Fruit fly (Drosophila melanogaster) whole organism, embryonic: ENCODE measurements around the gene Hez.

ENCODE experiments used
- Aef1 ChIP-seq: fragments of 200-800 bp; sonication (Bioruptor generic); IDR thresholded peaks from 3 replicates; pipeline ENCODE4 v1.3.6; 2022; ENCODE audit warnings: missing biosample characterization, missing genetic modification characterization
- Asciz ChIP-seq: fragments of 200-800 bp; sonication (Bioruptor generic); optimal IDR thresholded peaks from 2 replicates; lab custom pipeline; 2017; ENCODE audit warnings: missing biosample characterization, mild to moderate bottlenecking, missing genetic modification characterization, missing genetic modification reagents
- CG10654 ChIP-seq: fragments of 200-800 bp; sonication (Bioruptor generic); optimal IDR thresholded peaks from 2 replicates; lab custom pipeline; 2016; ENCODE audit warnings: missing biosample characterization, missing genetic modification characterization
- CG11247 ChIP-seq: fragments of 200-800 bp; sonication (Bioruptor generic); IDR thresholded peaks from 2 replicates; pipeline ENCODE4 v1.3.6; 2022; ENCODE audit warnings: missing biosample characterization, missing genetic modification characterization
- CG11723 ChIP-seq: fragments of 200-800 bp; sonication (Bioruptor generic); optimal IDR thresholded peaks from 2 replicates; lab custom pipeline; 2017; ENCODE audit warnings: missing biosample characterization, mild to moderate bottlenecking, missing genetic modification characterization
- CG13894 ChIP-seq: fragments of 200-800 bp; sonication (Bioruptor generic); optimal IDR thresholded peaks from 3 replicates; lab custom pipeline; 2018; ENCODE audit warnings: missing biosample characterization, mild to moderate bottlenecking, missing genetic modification characterization, moderate library complexity
- CG14441 ChIP-seq: fragments of 200-800 bp; sonication (Bioruptor generic); IDR thresholded peaks from 2 replicates; pipeline ENCODE4 v1.3.6; 2022; ENCODE audit warnings: missing biosample characterization, missing genetic modification characterization
- CG16815 ChIP-seq: fragments of 200-800 bp; sonication (Bioruptor generic); optimal IDR thresholded peaks from 3 replicates; lab custom pipeline; 2017; ENCODE audit warnings: missing biosample characterization, mild to moderate bottlenecking, missing genetic modification characterization
- CG2120 ChIP-seq: fragments of 200-800 bp; sonication (Bioruptor generic); optimal IDR thresholded peaks from 3 replicates; lab custom pipeline; 2016; ENCODE audit warnings: missing biosample characterization, missing genetic modification characterization
- CG30020 ChIP-seq: fragments of 200-800 bp; optimal IDR thresholded peaks from 2 replicates; lab custom pipeline; 2019; ENCODE audit warnings: missing biosample characterization, mild to moderate bottlenecking, missing genetic modification characterization, moderate library complexity
- CG30403 ChIP-seq: fragments of 200-800 bp; sonication (Bioruptor generic); optimal IDR thresholded peaks from 3 replicates; lab custom pipeline; 2016; ENCODE audit warnings: missing biosample characterization, missing genetic modification characterization
- CG33213 ChIP-seq: fragments of 200-800 bp; sonication (Bioruptor generic); optimal IDR thresholded peaks from 3 replicates; lab custom pipeline; 2016; ENCODE audit warnings: missing biosample characterization, missing genetic modification characterization
- CG7372 ChIP-seq: fragments of 200-800 bp; sonication (Bioruptor generic); IDR thresholded peaks from 2 replicates; pipeline ENCODE4 v1.3.6; 2022; ENCODE audit warnings: missing biosample characterization, missing genetic modification characterization
- CG8281 ChIP-seq: fragments of 200-800 bp; sonication (Bioruptor generic); optimal IDR thresholded peaks from 2 replicates; lab custom pipeline; 2018; ENCODE audit warnings: missing biosample characterization, mild to moderate bottlenecking, missing genetic modification characterization, moderate library complexity
- CG8765 ChIP-seq: fragments of 200-800 bp; sonication (Bioruptor generic); IDR thresholded peaks from 2 replicates; pipeline ENCODE4 v1.3.6; 2022; ENCODE audit warnings: missing biosample characterization, missing genetic modification characterization
- Dfd ChIP-seq, 2 experiments: fragments of >200 bp; optimal IDR thresholded peaks; 2 replicates each; lab custom pipeline; 2017; ENCODE audit warnings: missing biosample characterization in 2 of 2, missing genetic modification characterization in 2 of 2
- Dref ChIP-seq: fragments of 200-800 bp; sonication (Bioruptor generic); IDR thresholded peaks from 2 replicates; pipeline ENCODE4 v1.3.6; 2022; ENCODE audit warnings: missing biosample characterization, missing genetic modification characterization
- Ets97D ChIP-seq: fragments of 200-800 bp; sonication (Bioruptor generic); optimal IDR thresholded peaks from 3 replicates; lab custom pipeline; 2016; ENCODE audit warnings: missing biosample characterization, missing genetic modification characterization
- HLH3B ChIP-seq: fragments of 200-800 bp; sonication (Bioruptor generic); IDR thresholded peaks from 2 replicates; pipeline ENCODE4 v1.3.6; 2022; ENCODE audit warnings: missing biosample characterization, missing genetic modification characterization
- HmgD ChIP-seq: fragments of 200-800 bp; sonication (Bioruptor generic); optimal IDR thresholded peaks from 3 replicates; lab custom pipeline; 2016; ENCODE audit warnings: missing biosample characterization, missing genetic modification characterization
- Lim3 ChIP-seq: fragments of 200-800 bp; sonication (Bioruptor generic); IDR thresholded peaks from 2 replicates; pipeline ENCODE4 v1.3.6; 2022; ENCODE audit warnings: missing biosample characterization, missing genetic modification characterization
- MTF-1 ChIP-seq: fragments of 200-800 bp; sonication (Bioruptor generic); optimal IDR thresholded peaks from 2 replicates; lab custom pipeline; 2018; ENCODE audit warnings: missing biosample characterization, mild to moderate bottlenecking, missing genetic modification characterization, borderline replicate concordance
- Mes4 ChIP-seq: fragments of 200-800 bp; sonication (Bioruptor generic); optimal IDR thresholded peaks from 2 replicates; lab custom pipeline; 2016; ENCODE audit warnings: missing biosample characterization, missing genetic modification characterization
- NK7.1 ChIP-seq: fragments of 200-800 bp; sonication (Bioruptor generic); optimal IDR thresholded peaks from 3 replicates; lab custom pipeline; 2016; ENCODE audit warnings: missing biosample characterization, missing genetic modification characterization
- Poxn ChIP-seq: fragments of 200-800 bp; sonication (Bioruptor generic); IDR thresholded peaks from 2 replicates; pipeline ENCODE4 v1.3.6; 2022; ENCODE audit warnings: missing biosample characterization, missing genetic modification characterization
- Rfx ChIP-seq: fragments of 200-800 bp; sonication (Bioruptor generic); IDR thresholded peaks from 2 replicates; pipeline ENCODE4 v1.3.6; 2022; ENCODE audit warnings: missing biosample characterization, missing genetic modification characterization
- Side ChIP-seq: fragments of 200-800 bp; sonication (Bioruptor generic); optimal IDR thresholded peaks from 2 replicates; lab custom pipeline; 2016; ENCODE audit warnings: missing biosample characterization, missing genetic modification characterization
- Sin3A ChIP-seq: fragments of >200 bp; optimal IDR thresholded peaks from 2 replicates; lab custom pipeline; 2018
- TFAM ChIP-seq: fragments of 200-800 bp; sonication (Bioruptor generic); optimal IDR thresholded peaks from 2 replicates; lab custom pipeline; 2017; ENCODE audit warnings: missing biosample characterization, missing genetic modification characterization, inconsistent platforms
- Trl ChIP-seq, 3 experiments: fragments of >200 bp in 2 of 3; fragments of 200-800 bp in 1 of 3; sonication (Bioruptor generic) in 1 of 3; optimal IDR thresholded peaks; 2 replicates in 1 of 3; 3 replicates in 2 of 3; lab custom pipeline; 2016 to 2017; ENCODE audit warnings: missing biosample characterization in 1 of 3, missing genetic modification characterization in 1 of 3
- abd-A ChIP-seq: fragments of 200-800 bp; sonication (Bioruptor generic); optimal IDR thresholded peaks from 3 replicates; lab custom pipeline; 2019; ENCODE audit warnings: missing biosample characterization, mild to moderate bottlenecking, missing genetic modification characterization, moderate library complexity
- ash1 ChIP-seq: fragments of 200-800 bp; sonication (Bioruptor generic); optimal IDR thresholded peaks from 2 replicates; lab custom pipeline; 2018; ENCODE audit warnings: missing biosample characterization, mild to moderate bottlenecking, missing genetic modification characterization
- cg ChIP-seq: fragments of 200-800 bp; sonication (Bioruptor generic); optimal IDR thresholded peaks from 3 replicates; lab custom pipeline; 2019; ENCODE audit warnings: missing biosample characterization, mild to moderate bottlenecking, missing genetic modification characterization, moderate library complexity
- eve ChIP-seq, 2 experiments: fragments of >200 bp; optimal IDR thresholded peaks; 2 replicates each; lab custom pipeline; 2017; ENCODE audit warnings: missing biosample characterization in 2 of 2, missing genetic modification characterization in 2 of 2
- fd102C ChIP-seq: fragments of 200-800 bp; sonication (Bioruptor generic); optimal IDR thresholded peaks from 2 replicates; lab custom pipeline; 2018; ENCODE audit warnings: missing biosample characterization, mild to moderate bottlenecking, missing genetic modification characterization, moderate library complexity
- fd64A ChIP-seq: fragments of 200-800 bp; sonication (Bioruptor generic); optimal IDR thresholded peaks from 3 replicates; lab custom pipeline; 2018; ENCODE audit warnings: missing biosample characterization, mild to moderate bottlenecking, missing genetic modification characterization
- gsb ChIP-seq: fragments of 200-800 bp; sonication (Bioruptor generic); IDR thresholded peaks from 2 replicates; pipeline ENCODE4 v1.3.6; 2022; ENCODE audit warnings: missing biosample characterization, missing genetic modification characterization
- ham ChIP-seq: fragments of 200-800 bp; sonication (Bioruptor generic); IDR thresholded peaks from 2 replicates; pipeline ENCODE4 v1.3.6; 2022; ENCODE audit warnings: missing biosample characterization, missing genetic modification characterization
- jing ChIP-seq: fragments of 200-800 bp; sonication (Bioruptor generic); optimal IDR thresholded peaks from 2 replicates; lab custom pipeline; 2018; ENCODE audit warnings: missing biosample characterization, mild to moderate bottlenecking, missing genetic modification characterization
- knrl ChIP-seq: fragments of 200-800 bp; sonication (Bioruptor generic); IDR thresholded peaks from 3 replicates; pipeline ENCODE4 v1.3.6; 2022; ENCODE audit warnings: missing biosample characterization, missing genetic modification characterization; ENCODE audit not compliant: partially characterized antibody
- lab ChIP-seq: fragments of 200-800 bp; sonication (Bioruptor generic); optimal IDR thresholded peaks from 3 replicates; lab custom pipeline; 2017; ENCODE audit warnings: missing biosample characterization, missing genetic modification characterization, mild to moderate bottlenecking, moderate library complexity, missing genetic modification reagents
- lbe ChIP-seq: fragments of 200-800 bp; sonication (Bioruptor generic); optimal IDR thresholded peaks from 2 replicates; lab custom pipeline; 2016; ENCODE audit warnings: missing biosample characterization, mild to moderate bottlenecking, missing genetic modification characterization
- oc ChIP-seq: fragments of 200-800 bp; sonication (Bioruptor generic); optimal IDR thresholded peaks from 2 replicates; lab custom pipeline; 2018; ENCODE audit warnings: missing biosample characterization, mild to moderate bottlenecking, missing genetic modification characterization, moderate library complexity
- onecut ChIP-seq: fragments of 200-800 bp; sonication (Bioruptor generic); IDR thresholded peaks from 2 replicates; pipeline ENCODE4 v1.3.6; 2022; ENCODE audit warnings: missing biosample characterization, missing genetic modification characterization
- tna ChIP-seq: fragments of 200-800 bp; sonication (Bioruptor generic); IDR thresholded peaks from 2 replicates; pipeline ENCODE4 v1.3.6; 2022; ENCODE audit warnings: missing biosample characterization, missing genetic modification characterization; ENCODE audit not compliant: partially characterized antibody
- trh ChIP-seq: fragments of 200-800 bp; sonication (Bioruptor generic); optimal IDR thresholded peaks from 2 replicates; lab custom pipeline; 2016; ENCODE audit warnings: missing biosample characterization, missing genetic modification characterization
- tup ChIP-seq: fragments of 200-800 bp; sonication (Bioruptor generic); optimal IDR thresholded peaks from 2 replicates; lab custom pipeline; 2016; ENCODE audit warnings: missing biosample characterization, mild to moderate bottlenecking, missing genetic modification characterization, moderate library complexity
- tx ChIP-seq: fragments of 200-800 bp; sonication (Bioruptor generic); optimal IDR thresholded peaks from 2 replicates; lab custom pipeline; 2016; ENCODE audit warnings: missing biosample characterization, missing genetic modification characterization
- zf30C ChIP-seq: fragments of 200-800 bp; sonication (Bioruptor generic); optimal IDR thresholded peaks from 3 replicates; lab custom pipeline; 2018; ENCODE audit warnings: missing biosample characterization, mild to moderate bottlenecking, missing genetic modification characterization

The Hez gene

dm6 chr3L:9856430-9857218 lies 37.9 kb downstream of the Hez start (continued):
- TF ChIP-seq NK7.1 (GFP tag; lab: Kevin White, UChicago) = no peak
- peak; percentile 72 for TF ChIP-seq Rfx (GFP tag; lab: Robert Waterston, UW)
- TF ChIP-seq abd-A (tag; lab: Kevin White, UChicago) = peak; percentile 90
- no peak for TF ChIP-seq ash1
- TF ChIP-seq HLH3B (GFP tag; lab: Robert Waterston, UW) = peak; percentile 85
- TF ChIP-seq tup (GFP tag; lab: Kevin White, UChicago) = peak; percentile 12
- TF ChIP-seq zf30C = peak; percentile 95
- peak; percentile 67 for TF ChIP-seq CG10654 (GFP tag; lab: Kevin White, UChicago)
- TF ChIP-seq Dref (GFP tag; lab: Robert Waterston, UW) = no peak
- TF ChIP-seq CG16815 (GFP tag; lab: Kevin White, UChicago) = peak; percentile 67
- peak; percentile 19 for TF ChIP-seq MTF-1 (GFP tag; lab: Kevin White, UChicago)
- peak; percentile 61 for TF ChIP-seq CG30403 (GFP tag; lab: Kevin White, UChicago)
- TF ChIP-seq knrl (GFP tag; lab: Robert Waterston, UW) = no peak
- TF ChIP-seq lbe = no peak
- peak; percentile 0 for TF ChIP-seq CG2120
- peak; percentile 38 for TF ChIP-seq CG11723
- TF ChIP-seq CG11247 = peak; percentile 68; the same call in 1 of the 2 replicates
- no peak for TF ChIP-seq lab (GFP tag; lab: Kevin White, UChicago)
- TF ChIP-seq Sin3A = no peak
- peak; percentile 30 for TF ChIP-seq fd64A (GFP tag; lab: Kevin White, UChicago)
- TF ChIP-seq Ets97D (GFP tag; lab: Kevin White, UChicago) = no peak
- peak; percentile 60 for TF ChIP-seq Aef1 (GFP tag; lab: Robert Waterston, UW)
- no peak for TF ChIP-seq CG33213 (GFP tag; lab: Kevin White, UChicago)
- no peak for TF ChIP-seq CG13894 (tag; lab: Kevin White, UChicago)
- TF ChIP-seq HmgD (GFP tag; lab: Kevin White, UChicago) = no peak
- peak; percentile 83 for TF ChIP-seq Asciz (GFP tag; lab: Kevin White, UChicago)
- no peak for TF ChIP-seq Poxn (GFP tag; lab: Robert Waterston, UW)
- TF ChIP-seq trh = peak; percentile 35
- no peak for TF ChIP-seq tx
- no peak for TF ChIP-seq eve (GFP tag; optimal IDR thresholded peaks at IDR 0.05; lab: Kevin White, UChicago)
- peak; percentile 48 for TF ChIP-seq jing (GFP tag; lab: Kevin White, UChicago)
- TF ChIP-seq Lim3 = 0 out of 2 replicates have a peak, but pooled peaks have one; percentile 42
- TF ChIP-seq ham (GFP tag; lab: Robert Waterston, UW) = 0 out of 2 replicates have a peak, but pooled peaks have one; percentile 32
- TF ChIP-seq TFAM (GFP tag; lab: Kevin White, UChicago) = peak; percentile 57
- TF ChIP-seq Side (GFP tag; lab: Kevin White, UChicago) = no peak
- TF ChIP-seq Trl (optimal IDR thresholded peaks at IDR 0.05; lab: Kevin White, UChicago) = no peak
- TF ChIP-seq Trl (GFP tag; optimal IDR thresholded peaks at IDR 0.05; lab: Kevin White, UChicago) = no peak
- peak; percentile 66 for TF ChIP-seq onecut (GFP tag; lab: Robert Waterston, UW)
- no peak for TF ChIP-seq Mes4 (GFP tag; lab: Kevin White, UChicago)
- peak; percentile 66 for TF ChIP-seq CG14441
- peak; percentile 9 for TF ChIP-seq CG30020 (tag; lab: Kevin White, UChicago)
- no peak for TF ChIP-seq cg (GFP tag; lab: Kevin White, UChicago)
- TF ChIP-seq oc (tag; lab: Kevin White, UChicago) = peak; percentile 83
- peak; percentile 62 for TF ChIP-seq CG7372 (GFP tag; lab: Robert Waterston, UW)
- TF ChIP-seq fd102C (GFP tag; lab: Kevin White, UChicago) = peak; percentile 83
- peak; percentile 80 for TF ChIP-seq CG8765 (GFP tag; lab: Robert Waterston, UW)
- TF ChIP-seq CG8281 (tag; lab: Kevin White, UChicago) = peak; percentile 51
- TF ChIP-seq tna = no peak
- TF ChIP-seq Dfd (GFP tag; optimal IDR thresholded peaks at IDR 0.05; lab: Kevin White, UChicago) = no peak
- peak; percentile 39; the same call in 1 of the 2 replicates for TF ChIP-seq gsb (GFP tag; lab: Robert Waterston, UW)
